Fruit fly (Drosophila melanogaster) whole organism, embryonic: Measurements from ENCODE around the gene Muc68E.

Experiments
- Adf1 ChIP-seq: fragments of 200-800 bp; sonication (Bioruptor generic); IDR thresholded peaks from 2 replicates; pipeline ENCODE4 v1.3.6; 2022; ENCODE audit warnings: missing biosample characterization, missing genetic modification characterization
- Asciz ChIP-seq: fragments of 200-800 bp; sonication (Bioruptor generic); optimal IDR thresholded peaks from 2 replicates; lab custom pipeline; 2017; ENCODE audit warnings: missing biosample characterization, mild to moderate bottlenecking, missing genetic modification characterization, missing genetic modification reagents
- B-H2 ChIP-seq: fragments of 200-800 bp; sonication (Bioruptor generic); optimal IDR thresholded peaks from 2 replicates; lab custom pipeline; 2018; ENCODE audit warnings: missing biosample characterization, mild to moderate bottlenecking, missing genetic modification characterization
- BtbVII ChIP-seq: fragments of 200-800 bp; sonication (Bioruptor generic); optimal IDR thresholded peaks from 3 replicates; lab custom pipeline; 2017; ENCODE audit warnings: missing biosample characterization, mild to moderate bottlenecking, missing genetic modification characterization
- CG10209 ChIP-seq: fragments of 200-800 bp; sonication (Bioruptor generic); optimal IDR thresholded peaks from 3 replicates; lab custom pipeline; 2017; ENCODE audit warnings: missing biosample characterization, mild to moderate bottlenecking, missing genetic modification characterization, missing genetic modification reagents
- CG10321 ChIP-seq: fragments of 200-800 bp; sonication (Bioruptor generic); IDR thresholded peaks from 2 replicates; pipeline ENCODE4 v1.3.6; 2022; ENCODE audit warnings: missing biosample characterization, missing genetic modification characterization
- CG10462 ChIP-seq: fragments of 200-800 bp; sonication (Bioruptor generic); optimal IDR thresholded peaks from 2 replicates; lab custom pipeline; 2016; ENCODE audit warnings: missing biosample characterization, missing genetic modification characterization
- CG11093 ChIP-seq: fragments of 200-800 bp; sonication (Bioruptor generic); IDR thresholded peaks from 3 replicates; pipeline ENCODE4 v1.3.6; 2022; ENCODE audit warnings: missing biosample characterization, missing genetic modification characterization
- CG1647 ChIP-seq: fragments of 200-800 bp; sonication (Bioruptor generic); optimal IDR thresholded peaks from 3 replicates; lab custom pipeline; 2016; ENCODE audit warnings: missing biosample characterization, missing genetic modification characterization
- CG17912 ChIP-seq: fragments of 200-800 bp; sonication (Bioruptor generic); optimal IDR thresholded peaks from 2 replicates; lab custom pipeline; 2018; ENCODE audit warnings: missing biosample characterization, mild to moderate bottlenecking, missing genetic modification characterization
- CG18011 ChIP-seq: fragments of 200-800 bp; sonication (Bioruptor generic); optimal IDR thresholded peaks from 2 replicates; lab custom pipeline; 2017; ENCODE audit warnings: missing biosample characterization, missing genetic modification characterization, mild to moderate bottlenecking, moderate library complexity, missing genotype
- CG18619 ChIP-seq: fragments of 200-800 bp; sonication (Bioruptor generic); optimal IDR thresholded peaks from 3 replicates; lab custom pipeline; 2017; ENCODE audit warnings: missing biosample characterization, mild to moderate bottlenecking, missing genetic modification characterization
- CG2889 ChIP-seq: fragments of 200-800 bp; sonication (Bioruptor generic); IDR thresholded peaks from 3 replicates; pipeline ENCODE4 v1.3.6; 2022; ENCODE audit warnings: missing biosample characterization, missing genetic modification characterization
- CG3838 ChIP-seq: fragments of 200-800 bp; sonication (Bioruptor generic); optimal IDR thresholded peaks from 3 replicates; lab custom pipeline; 2016; ENCODE audit warnings: missing biosample characterization, missing genetic modification characterization
- CG4328 ChIP-seq: fragments of 200-800 bp; sonication (Bioruptor generic); optimal IDR thresholded peaks from 3 replicates; lab custom pipeline; 2017; ENCODE audit warnings: missing biosample characterization, missing genetic modification reagents, missing genetic modification characterization
- CG5245 ChIP-seq: fragments of 200-800 bp; sonication (Bioruptor generic); optimal IDR thresholded peaks from 3 replicates; lab custom pipeline; 2016; ENCODE audit warnings: missing biosample characterization, missing genetic modification characterization
- CG6272 ChIP-seq: fragments of 200-800 bp; sonication (Bioruptor generic); IDR thresholded peaks from 2 replicates; pipeline ENCODE4 v1.3.6; 2022; ENCODE audit warnings: missing biosample characterization, missing genetic modification characterization
- CG6689 ChIP-seq: fragments of 200-800 bp; sonication (Bioruptor generic); IDR thresholded peaks from 2 replicates; pipeline ENCODE4 v1.3.6; 2022; ENCODE audit warnings: missing biosample characterization, missing genetic modification characterization
- CG6854 ChIP-seq: fragments of 200-800 bp; sonication (Bioruptor generic); optimal IDR thresholded peaks from 3 replicates; lab custom pipeline; 2017; ENCODE audit warnings: missing biosample characterization, mild to moderate bottlenecking, missing genetic modification characterization
- CG7556 ChIP-seq: fragments of 200-800 bp; sonication (Bioruptor generic); optimal IDR thresholded peaks from 2 replicates; lab custom pipeline; 2017; ENCODE audit warnings: missing biosample characterization, mild to moderate bottlenecking, missing genetic modification characterization
- CG8478 ChIP-seq: fragments of >200 bp; optimal IDR thresholded peaks from 2 replicates; lab custom pipeline; 2018
- CG9817 ChIP-seq: fragments of 200-800 bp; sonication (Bioruptor generic); optimal IDR thresholded peaks from 2 replicates; lab custom pipeline; 2018; ENCODE audit warnings: missing biosample characterization, mild to moderate bottlenecking, missing genetic modification characterization, moderate library complexity
- Deaf1 ChIP-seq: fragments of 200-800 bp; optimal IDR thresholded peaks from 3 replicates; lab custom pipeline; 2019; ENCODE audit warnings: missing biosample characterization, mild to moderate bottlenecking, missing genetic modification characterization, moderate library complexity
- Dip2 ChIP-seq: fragments of 200-800 bp; sonication (Bioruptor generic); IDR thresholded peaks from 2 replicates; pipeline ENCODE4 v1.3.6; 2022; ENCODE audit warnings: missing biosample characterization, missing genetic modification characterization
- Dll ChIP-seq: fragments of 200-800 bp; sonication (Bioruptor generic); IDR thresholded peaks from 4 replicates; pipeline ENCODE4 v1.3.6; 2022; ENCODE audit warnings: missing biosample characterization, missing genetic modification characterization; ENCODE audit not compliant: partially characterized antibody
- Dp ChIP-seq: fragments of 200-800 bp; sonication (Bioruptor generic); optimal IDR thresholded peaks from 2 replicates; lab custom pipeline; 2018; ENCODE audit warnings: missing biosample characterization, mild to moderate bottlenecking, missing genetic modification characterization, moderate library complexity
- Ets65A ChIP-seq: fragments of 200-800 bp; sonication (Bioruptor generic); peaks from one replicate; lab custom pipeline; 2016; ENCODE audit warnings: missing biosample characterization, missing genetic modification characterization
- Hr51 ChIP-seq, 2 experiments: fragments of 200-800 bp; sonication (Bioruptor generic); optimal IDR thresholded peaks; 2 replicates in 1 of 2; 3 replicates in 1 of 2; lab custom pipeline; 2016 to 2018; ENCODE audit warnings: missing biosample characterization in 2 of 2, missing genetic modification characterization in 2 of 2, mild to moderate bottlenecking in 1 of 2, moderate library complexity in 1 of 2
- MBD-R2 ChIP-seq: fragments of 200-800 bp; sonication (Bioruptor generic); IDR thresholded peaks from 2 replicates; pipeline ENCODE4 v1.3.6; 2022; ENCODE audit warnings: missing biosample characterization, missing genetic modification characterization
- Mes4 ChIP-seq: fragments of 200-800 bp; sonication (Bioruptor generic); optimal IDR thresholded peaks from 2 replicates; lab custom pipeline; 2016; ENCODE audit warnings: missing biosample characterization, missing genetic modification characterization
- Side ChIP-seq: fragments of 200-800 bp; sonication (Bioruptor generic); optimal IDR thresholded peaks from 2 replicates; lab custom pipeline; 2016; ENCODE audit warnings: missing biosample characterization, missing genetic modification characterization
- Spps ChIP-seq: fragments of 200-800 bp; sonication (Bioruptor generic); optimal IDR thresholded peaks from 2 replicates; lab custom pipeline; 2018; ENCODE audit warnings: missing biosample characterization, mild to moderate bottlenecking, missing genetic modification characterization
- Ssrp ChIP-seq: fragments of 200-800 bp; sonication (Bioruptor generic); optimal IDR thresholded peaks from 2 replicates; lab custom pipeline; 2018; ENCODE audit warnings: missing biosample characterization, mild to moderate bottlenecking, missing genetic modification characterization, moderate library complexity
- abd-A ChIP-seq: fragments of 200-800 bp; sonication (Bioruptor generic); optimal IDR thresholded peaks from 3 replicates; lab custom pipeline; 2019; ENCODE audit warnings: missing biosample characterization, mild to moderate bottlenecking, missing genetic modification characterization, moderate library complexity
- az2 ChIP-seq: fragments of 200-800 bp; sonication (Bioruptor generic); optimal IDR thresholded peaks from 3 replicates; lab custom pipeline; 2016; ENCODE audit warnings: missing biosample characterization, missing genetic modification characterization
- bbx ChIP-seq: fragments of 200-800 bp; sonication (Bioruptor generic); IDR thresholded peaks from 2 replicates; pipeline ENCODE4 v1.3.6; 2022; ENCODE audit warnings: missing biosample characterization, missing genetic modification characterization; ENCODE audit not compliant: partially characterized antibody
- croc ChIP-seq: fragments of 200-800 bp; sonication (Bioruptor generic); conservative IDR thresholded peaks from 3 replicates; pipeline ENCODE4 v1.3.6; 2022; ENCODE audit warnings: missing biosample characterization, missing genetic modification characterization
- dati ChIP-seq: fragments of 200-800 bp; sonication (Bioruptor generic); IDR thresholded peaks from 2 replicates; pipeline ENCODE4 v1.3.6; 2022; ENCODE audit warnings: missing biosample characterization, missing genetic modification characterization
- ftz-f1 ChIP-seq: fragments of 200-800 bp; sonication (Bioruptor generic); optimal IDR thresholded peaks from 2 replicates; lab custom pipeline; 2016; ENCODE audit warnings: missing biosample characterization, missing genetic modification characterization
- gce ChIP-seq: fragments of 200-800 bp; sonication (Bioruptor generic); IDR thresholded peaks from 3 replicates; pipeline ENCODE4 v1.3.6; 2022; ENCODE audit warnings: missing biosample characterization, missing genetic modification characterization
- grn ChIP-seq: fragments of 200-800 bp; sonication (Bioruptor generic); optimal IDR thresholded peaks from 3 replicates; lab custom pipeline; 2017; ENCODE audit warnings: missing biosample characterization, missing genetic modification characterization
- inv ChIP-seq: fragments of 200-800 bp; sonication (Bioruptor generic); IDR thresholded peaks from 2 replicates; pipeline ENCODE4 v1.3.6; 2022; ENCODE audit warnings: missing biosample characterization, missing genetic modification characterization; ENCODE audit not compliant: partially characterized antibody
- p53 ChIP-seq: fragments of 200-800 bp; sonication (Bioruptor generic); optimal IDR thresholded peaks from 2 replicates; lab custom pipeline; 2016; ENCODE audit warnings: missing biosample characterization, missing genetic modification characterization
- peb ChIP-seq: fragments of 200-800 bp; sonication (Bioruptor generic); IDR thresholded peaks from 2 replicates; pipeline ENCODE4 v1.3.6; 2022; ENCODE audit warnings: missing biosample characterization, missing genetic modification characterization
- scrt ChIP-seq: fragments of 200-800 bp; sonication (Bioruptor generic); optimal IDR thresholded peaks from 2 replicates; lab custom pipeline; 2018; ENCODE audit warnings: missing biosample characterization, mild to moderate bottlenecking, missing genetic modification characterization, moderate library complexity
- sqz ChIP-seq: fragments of 200-800 bp; sonication (Bioruptor generic); optimal IDR thresholded peaks from 3 replicates; lab custom pipeline; 2018; ENCODE audit warnings: missing biosample characterization, mild to moderate bottlenecking, missing genetic modification characterization
- ssp ChIP-seq: fragments of 200-800 bp; sonication (Bioruptor generic); IDR thresholded peaks from 2 replicates; pipeline ENCODE4 v1.3.6; 2022; ENCODE audit warnings: missing biosample characterization, missing genetic modification characterization
- yki ChIP-seq: fragments of >200 bp; optimal IDR thresholded peaks from 3 replicates; lab custom pipeline; 2018
- z ChIP-seq: fragments of 200-800 bp; sonication (Bioruptor generic); IDR thresholded peaks from 3 replicates; pipeline ENCODE4 v1.3.6; 2022; ENCODE audit warnings: missing biosample characterization, missing genetic modification characterization

The Muc68E gene

dm6 chr3L:12002321-12003248 lies 29.8 kb upstream of the Muc68E start, which contains the start of the genes Pop2 and CG6928 (continued):
- TF ChIP-seq peb (GFP tag; lab: Robert Waterston, UW) (no peak), scrt (GFP tag; lab: Kevin White, UChicago) (peak; percentile 22), CG7556 (GFP tag; lab: Kevin White, UChicago) (peak; percentile 52), Dll (GFP tag; lab: Robert Waterston, UW) (peak; percentile 95), CG18619 (GFP tag; lab: Kevin White, UChicago) (peak; percentile 29), inv (GFP tag; lab: Robert Waterston, UW) (peak; percentile 75), CG3838 (no peak), Dip2 (GFP tag; lab: Robert Waterston, UW) (no peak), Asciz (GFP tag; lab: Kevin White, UChicago) (no peak), MBD-R2 (GFP tag; lab: Robert Waterston, UW) (peak; percentile 94), Adf1 (GFP tag; lab: Robert Waterston, UW) (peak; percentile 51), CG6854 (no peak), CG18011 (peak; percentile 53), Hr51 (GFP tag; optimal IDR thresholded peaks at IDR 0.05; lab: Kevin White, UChicago) (peak in 1 of 2 experiments; percentile 88), CG6689 (peak; percentile 52; the same call in 1 of the 2 replicates), BtbVII (GFP tag; lab: Kevin White, UChicago) (no peak), CG1647 (GFP tag; lab: Kevin White, UChicago) (peak; percentile 76), B-H2 (peak; percentile 55), CG9817 (peak; percentile 72), CG4328 (peak; percentile 12), Spps (tag; lab: Kevin White, UChicago) (peak; percentile 0), dati (GFP tag; lab: Robert Waterston, UW) (no peak), Ssrp (tag; lab: Kevin White, UChicago) (peak; percentile 48), Mes4 (GFP tag; lab: Kevin White, UChicago) (peak; percentile 70), CG8478 (peak; percentile 83), Dp (GFP tag; lab: Kevin White, UChicago) (peak; percentile 67), CG10462 (peak; percentile 13), bbx (GFP tag; lab: Robert Waterston, UW) (peak; percentile 79), abd-A (tag; lab: Kevin White, UChicago) (no peak), gce (GFP tag; lab: Robert Waterston, UW) (0 out of 3 replicates have a peak, but pooled peaks have one; percentile 5), Side (GFP tag; lab: Kevin White, UChicago) (peak; percentile 60), az2 (peak; percentile 64), p53 (GFP tag; lab: Kevin White, UChicago) (peak; percentile 68), CG10209 (GFP tag; lab: Kevin White, UChicago) (peak; percentile 60), Ets65A (GFP tag; lab: Kevin White, UChicago) (peak; percentile 99), yki (lab: Kevin White, UChicago) (no peak), CG5245 (peak; percentile 80), croc (peak; percentile 49; the same call in 2 of the 3 replicates), CG2889 (GFP tag; lab: Robert Waterston, UW) (peak; percentile 43; the same call in 1 of the 3 replicates), CG10321 (GFP tag; lab: Robert Waterston, UW) (no peak), CG17912 (GFP tag; lab: Kevin White, UChicago) (no peak), CG6272 (peak; percentile 69), ftz-f1 (peak; percentile 55), ssp (GFP tag; lab: Robert Waterston, UW) (peak; percentile 60), grn (GFP tag; lab: Kevin White, UChicago) (no peak), z (GFP tag; lab: Robert Waterston, UW) (no peak), CG11093 (GFP tag; lab: Robert Waterston, UW) (peak; percentile 48; the same call in 2 of the 3 replicates), sqz (GFP tag; lab: Kevin White, UChicago) (no peak), Deaf1 (tag; lab: Kevin White, UChicago) (peak; percentile 31)
